Worm (Caenorhabditis elegans): ENCODE results near the gene C18G1.6.
A peak's percentile ranks its signal among the peaks of the same experiment; 100 is the strongest.

The C18G1.6 gene

ce11 chrV:4750294-4750693 lies at the start of gene C18G1.6:
TSS of gene C18G1.6 (plus strand) at chrV:4750594.
- TF ChIP-seq fos-1 (tag; optimal IDR thresholded peaks at IDR 0.05) (no peak), nhr-23 (tag; optimal IDR thresholded peaks at IDR 0.05) (no peak), snpc-4 (tag; optimal IDR thresholded peaks at IDR 0.05) (no peak), nhr-67 (tag; optimal IDR thresholded peaks at IDR 0.05) (no peak)

DNA sequence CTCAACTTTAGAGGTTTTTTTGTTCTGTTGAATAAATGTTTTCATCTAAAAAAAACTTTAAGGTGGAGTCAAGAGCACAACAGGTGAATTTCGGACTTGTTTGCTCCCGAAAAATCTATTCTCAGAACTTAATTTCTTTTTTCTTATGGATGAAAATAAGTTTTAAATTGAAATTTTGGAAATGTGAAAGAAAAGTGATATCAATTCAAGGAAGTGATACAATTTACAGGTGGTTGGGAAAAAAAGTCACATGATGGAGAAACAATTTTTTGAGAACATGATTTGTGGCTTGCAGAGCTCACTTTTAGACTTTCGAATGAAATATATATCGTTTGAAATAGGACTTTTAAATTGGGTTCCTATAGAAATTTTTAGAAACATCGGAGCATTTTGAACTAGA lies 42.7 kb upstream of the C18G1.6 start:
- TF ChIP-seq skn-1 (tag; optimal IDR thresholded peaks at IDR 0.05) (no peak), nhr-237 (tag; optimal IDR thresholded peaks at IDR 0.05) (no peak), nfya-1 (tag; optimal IDR thresholded peaks at IDR 0.05; ENCODE audit: insufficient read depth) (no peak), elt-1 (tag; optimal IDR thresholded peaks at IDR 0.05) (no peak), mml-1 (tag; optimal IDR thresholded peaks at IDR 0.05) (no peak), hmg-11 (tag; optimal IDR thresholded peaks at IDR 0.05) (no peak), ceh-82 (tag; optimal IDR thresholded peaks at IDR 0.05) (no peak), eor-1 (tag; optimal IDR thresholded peaks at IDR 0.05) (no peak)

DNA sequence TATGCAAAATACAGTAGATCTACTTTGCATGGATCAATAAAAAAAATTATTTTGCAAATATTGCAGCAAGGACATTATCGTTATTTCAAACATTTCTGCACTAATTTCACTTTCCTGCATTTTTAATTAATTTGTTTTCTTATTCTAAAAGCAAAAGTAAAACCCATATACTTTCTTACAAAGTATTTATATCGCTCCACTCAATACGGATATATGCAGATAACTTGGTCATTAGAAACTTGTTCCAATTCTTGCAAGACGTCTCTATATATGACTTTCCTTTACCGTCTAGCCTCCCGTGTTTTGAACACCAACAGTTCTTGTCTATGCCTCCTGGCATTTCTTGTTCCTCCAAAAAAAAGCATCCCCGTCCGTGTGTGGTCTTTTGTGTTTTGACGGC lies 39.9 kb upstream of the C18G1.6 start, which contains the start of gene oac-24:
TSS of gene oac-24 (plus strand) at position 301 of the 400 bp plus-strand sequence.
- no peak for TF ChIP-seq nhr-237 (tag; optimal IDR thresholded peaks at IDR 0.05)
- TF ChIP-seq ztf-4 (tag; optimal IDR thresholded peaks at IDR 0.05): no peak
- no peak for TF ChIP-seq nhr-28 (tag; optimal IDR thresholded peaks at IDR 0.05)

DNA sequence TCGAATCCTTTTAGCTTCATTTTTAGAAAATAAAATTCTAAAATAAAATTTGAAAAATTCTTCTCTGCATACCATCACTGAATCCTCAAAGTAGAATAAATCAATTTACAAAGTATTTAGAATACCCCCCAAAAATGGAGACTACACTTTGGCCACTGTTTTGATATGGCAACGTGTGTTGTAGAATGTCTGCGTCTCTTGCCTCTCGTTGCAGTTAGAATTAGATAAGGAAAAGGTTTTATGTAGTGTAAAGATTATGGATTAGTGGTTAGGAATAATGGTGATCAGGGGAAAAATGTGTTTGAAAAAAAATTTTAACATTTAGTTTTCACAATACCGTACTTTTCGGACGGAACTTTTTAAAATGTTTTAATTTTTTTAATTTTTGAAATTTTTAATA lies 30.4 kb upstream of the C18G1.6 start, which contains the start of gene prx-6:
TSS of gene prx-6 (minus strand) at position 129 of the 400 bp plus-strand sequence.
- TF ChIP-seq pqm-1 (tag; optimal IDR thresholded peaks at IDR 0.05): peak; percentile 50
- peak; percentile 78 for TF ChIP-seq elt-2 (tag; optimal IDR thresholded peaks at IDR 0.05)
- no peak for TF ChIP-seq skn-1 (tag; optimal IDR thresholded peaks at IDR 0.05)
- TF ChIP-seq fkh-2 (tag; optimal IDR thresholded peaks at IDR 0.05): no peak
- TF ChIP-seq egl-5 (tag; optimal IDR thresholded peaks at IDR 0.05): no peak

- TF ChIP-seq nhr-12 (tag; optimal IDR thresholded peaks at IDR 0.05): no peak
- peak; percentile 86 for TF ChIP-seq pqm-1 (tag; optimal IDR thresholded peaks at IDR 0.05)
- peak; percentile 83 for TF ChIP-seq elt-2 (tag; optimal IDR thresholded peaks at IDR 0.05)
- TF ChIP-seq pha-4 (tag; optimal IDR thresholded peaks at IDR 0.05): peak; percentile 16
- TF ChIP-seq egl-27 (tag; optimal IDR thresholded peaks at IDR 0.05): no peak
These were observed 29.4 kb upstream of the C18G1.6 start for ce11 chrV:4720884-4721464.

- TF ChIP-seq hmg-11 (tag; optimal IDR thresholded peaks at IDR 0.05) (no peak), ZK546.5 (tag; optimal IDR thresholded peaks at IDR 0.05) (no peak), elt-2 (tag; optimal IDR thresholded peaks at IDR 0.05) (no peak), jun-1 (tag; optimal IDR thresholded peaks at IDR 0.05) (no peak), elt-3 (tag; optimal IDR thresholded peaks at IDR 0.05) (no peak), ceh-9 (tag; optimal IDR thresholded peaks at IDR 0.05) (no peak), eor-1 (tag; optimal IDR thresholded peaks at IDR 0.05) (no peak), fos-1 (tag; optimal IDR thresholded peaks at IDR 0.05) (no peak), sea-2 (GFP tag; optimal IDR thresholded peaks at IDR 0.05) (no peak), ceh-82 (tag; optimal IDR thresholded peaks at IDR 0.05) (no peak), nhr-67 (tag; optimal IDR thresholded peaks at IDR 0.05) (no peak), tbx-2 (tag; optimal IDR thresholded peaks at IDR 0.05) (no peak), pqm-1 (tag; optimal IDR thresholded peaks at IDR 0.05) (no peak), nhr-12 (tag; optimal IDR thresholded peaks at IDR 0.05) (no peak)
These were observed 28.1 kb upstream of the C18G1.6 start, which contains the start of gene F39G3.5 for ce11 chrV:4722314-4722713. TSS of gene F39G3.5 (plus strand) at chrV:4722614.

ce11 chrV:4724453-4724852 lies 25.9 kb upstream of the C18G1.6 start, which contains the start of gene F39G3.4:
TSS of gene F39G3.4 (plus strand) at chrV:4724753.
- no peak for TF ChIP-seq ztf-11 (tag; optimal IDR thresholded peaks at IDR 0.05)
- TF ChIP-seq nhr-28 (tag; optimal IDR thresholded peaks at IDR 0.05): no peak
- TF ChIP-seq sea-2 (GFP tag; optimal IDR thresholded peaks at IDR 0.05): no peak
- TF ChIP-seq jun-1 (tag; optimal IDR thresholded peaks at IDR 0.05): no peak
- no peak for TF ChIP-seq mml-1 (tag; optimal IDR thresholded peaks at IDR 0.05)
- TF ChIP-seq nhr-76 (tag; optimal IDR thresholded peaks at IDR 0.05): no peak
- no peak for TF ChIP-seq egl-5 (tag; optimal IDR thresholded peaks at IDR 0.05)
- TF ChIP-seq ama-1 (optimal IDR thresholded peaks at IDR 0.05): no peak
- no peak for TF ChIP-seq nfya-1 (tag; optimal IDR thresholded peaks at IDR 0.05; ENCODE audit: insufficient read depth)
- TF ChIP-seq egl-27 (tag; optimal IDR thresholded peaks at IDR 0.05): no peak
- no peak for TF ChIP-seq nhr-23 (tag; optimal IDR thresholded peaks at IDR 0.05)
- no peak for TF ChIP-seq nhr-77 (tag; optimal IDR thresholded peaks at IDR 0.05)
